Worm (Caenorhabditis elegans) whole organism, L2 larva: Measurements from ENCODE around the gene cky-1.

Experiments
- C34F6.9 ChIP-seq: fragments of 150-350 bp; optimal IDR thresholded peaks from 2 replicates; lab custom pipeline; 2014; ENCODE audit warnings: missing biosample characterization, missing genetic modification characterization
- F13H6.1 ChIP-seq: sonication (generic microtip); optimal IDR thresholded peaks from 2 replicates; lab custom pipeline; 2016; ENCODE audit warnings: missing genetic modification characterization, missing compliant biosample characterization
- R02D3.7 ChIP-seq: fragments of 150-350 bp; optimal IDR thresholded peaks from 2 replicates; lab custom pipeline; 2014; ENCODE audit warnings: missing biosample characterization, missing genetic modification characterization
- ZK546.5 ChIP-seq: sonication (generic microtip); optimal IDR thresholded peaks from 2 replicates; lab custom pipeline; 2017; ENCODE audit warnings: missing biosample characterization, missing genetic modification characterization
- alr-1 ChIP-seq: fragments of 150-350 bp; optimal IDR thresholded peaks from 2 replicates; lab custom pipeline; 2014; ENCODE audit warnings: missing biosample characterization, missing genetic modification characterization
- aly-2 ChIP-seq: fragments of 150-350 bp; optimal IDR thresholded peaks from 2 replicates; lab custom pipeline; 2014; ENCODE audit warnings: missing biosample characterization, missing genetic modification characterization
- blmp-1 ChIP-seq: sonication (generic microtip); optimal IDR thresholded peaks from 2 replicates; lab custom pipeline; 2017; ENCODE audit warnings: missing genetic modification characterization, mild to moderate bottlenecking, missing compliant biosample characterization, antibody characterized with exemption, moderate library complexity; ENCODE audit not compliant: insufficient read depth
- ceh-16 ChIP-seq: fragments of 150-350 bp; optimal IDR thresholded peaks from 2 replicates; lab custom pipeline; 2014; ENCODE audit warnings: missing biosample characterization, missing genetic modification characterization
- ceh-82 ChIP-seq: fragments of 150-350 bp; optimal IDR thresholded peaks from 2 replicates; lab custom pipeline; 2014; ENCODE audit warnings: missing biosample characterization, missing genetic modification characterization
- dmd-4 ChIP-seq: sonication (generic microtip); optimal IDR thresholded peaks from 2 replicates; lab custom pipeline; 2017; ENCODE audit warnings: missing biosample characterization, missing genetic modification characterization
- egl-27 ChIP-seq: sonication (generic microtip); optimal IDR thresholded peaks from 3 replicates; lab custom pipeline; 2017; ENCODE audit warnings: missing biosample characterization, missing genetic modification reagents, missing genetic modification characterization
- elt-1 ChIP-seq: fragments of 150-350 bp; optimal IDR thresholded peaks from 2 replicates; lab custom pipeline; 2014; ENCODE audit warnings: missing biosample characterization, missing genetic modification characterization
- elt-3 ChIP-seq: sonication (generic microtip); optimal IDR thresholded peaks from 2 replicates; lab custom pipeline; 2017; ENCODE audit warnings: missing biosample characterization, missing genetic modification characterization
- fos-1 ChIP-seq: fragments of 150-350 bp; optimal IDR thresholded peaks from 2 replicates; lab custom pipeline; 2014; ENCODE audit warnings: missing biosample characterization, missing genetic modification characterization
- gmeb-1 ChIP-seq: fragments of 150-350 bp; optimal IDR thresholded peaks from 2 replicates; lab custom pipeline; 2014; ENCODE audit warnings: missing biosample characterization, missing genetic modification characterization
- lin-39 ChIP-seq: fragments of 150-350 bp; optimal IDR thresholded peaks from 2 replicates; lab custom pipeline; 2014; ENCODE audit warnings: missing biosample characterization, missing genetic modification reagents, missing genetic modification characterization
- lsy-2 ChIP-seq, 2 experiments: fragments of 150-350 bp in 1 of 2; sonication (generic microtip) in 1 of 2; optimal IDR thresholded peaks; 2 replicates each; lab custom pipeline; 2014 to 2017; ENCODE audit warnings: missing biosample characterization in 2 of 2, missing genetic modification characterization in 2 of 2
- mab-5 ChIP-seq: fragments of 150-350 bp; optimal IDR thresholded peaks from 2 replicates; lab custom pipeline; 2014; ENCODE audit warnings: missing biosample characterization, missing genetic modification characterization
- mbf-1 ChIP-seq: sonication (generic microtip); optimal IDR thresholded peaks from 2 replicates; lab custom pipeline; 2017; ENCODE audit warnings: missing biosample characterization, missing genetic modification characterization
- nhr-10 ChIP-seq: sonication (generic microtip); optimal IDR thresholded peaks from 2 replicates; lab custom pipeline; 2017; ENCODE audit warnings: missing biosample characterization, missing genetic modification characterization
- nhr-11 ChIP-seq: fragments of 150-350 bp; optimal IDR thresholded peaks from 2 replicates; lab custom pipeline; 2014; ENCODE audit warnings: missing biosample characterization, missing genetic modification characterization
- nhr-12 ChIP-seq: fragments of 150-350 bp; optimal IDR thresholded peaks from 2 replicates; lab custom pipeline; 2014; ENCODE audit warnings: missing biosample characterization, missing genetic modification characterization
- nhr-129 ChIP-seq: fragments of 150-350 bp; optimal IDR thresholded peaks from 2 replicates; lab custom pipeline; 2014; ENCODE audit warnings: missing biosample characterization, missing genetic modification characterization
- nhr-23 ChIP-seq: fragments of 150-350 bp; optimal IDR thresholded peaks from 2 replicates; lab custom pipeline; 2014; ENCODE audit warnings: missing biosample characterization, missing genetic modification reagents, missing genetic modification characterization
- nhr-237 ChIP-seq: fragments of 150-350 bp; optimal IDR thresholded peaks from 2 replicates; lab custom pipeline; 2014; ENCODE audit warnings: missing biosample characterization, missing genetic modification characterization
- nhr-25 ChIP-seq: fragments of 150-350 bp; sonication (generic microtip); optimal IDR thresholded peaks from 3 replicates; lab custom pipeline; 2014; ENCODE audit warnings: missing biosample characterization, missing genetic modification characterization
- nhr-77 ChIP-seq: fragments of 150-350 bp; optimal IDR thresholded peaks from 2 replicates; lab custom pipeline; 2014; ENCODE audit warnings: missing biosample characterization, missing genetic modification characterization
- peb-1 ChIP-seq: fragments of 150-350 bp; optimal IDR thresholded peaks from 2 replicates; lab custom pipeline; 2014; ENCODE audit warnings: missing biosample characterization, missing genetic modification characterization
- sma-3 ChIP-seq: sonication (generic microtip); optimal IDR thresholded peaks from 2 replicates; lab custom pipeline; 2016; ENCODE audit warnings: missing genetic modification reagents, missing genetic modification characterization, missing compliant biosample characterization
- sma-9 ChIP-seq, 2 experiments: fragments of 150-350 bp in 1 of 2; sonication (generic microtip) in 1 of 2; optimal IDR thresholded peaks; 2 replicates each; lab custom pipeline; 2014 to 2016; ENCODE audit warnings: missing genetic modification characterization in 2 of 2, mild to moderate bottlenecking in 1 of 2, missing biosample characterization in 1 of 2, missing compliant biosample characterization in 1 of 2, missing genetic modification reagents in 1 of 2, moderate library complexity in 1 of 2
- snpc-4 ChIP-seq: fragments of 150-350 bp; optimal IDR thresholded peaks from 2 replicates; lab custom pipeline; 2014; ENCODE audit warnings: missing biosample characterization, missing genetic modification characterization
- unc-39 ChIP-seq: fragments of 150-350 bp; optimal IDR thresholded peaks from 2 replicates; lab custom pipeline; 2014; ENCODE audit warnings: missing biosample characterization, missing genetic modification characterization
- unc-55 ChIP-seq: fragments of 150-350 bp; sonication (generic microtip); optimal IDR thresholded peaks from 3 replicates; lab custom pipeline; 2014; ENCODE audit warnings: missing biosample characterization, missing genetic modification reagents, missing genetic modification characterization
- unc-62 ChIP-seq: fragments of 150-350 bp; optimal IDR thresholded peaks from 2 replicates; lab custom pipeline; 2014; ENCODE audit warnings: missing biosample characterization, missing genetic modification reagents, missing genetic modification characterization
- zag-1 ChIP-seq: fragments of 150-350 bp; optimal IDR thresholded peaks from 2 replicates; lab custom pipeline; 2014; ENCODE audit warnings: missing biosample characterization, missing genetic modification characterization
- ztf-1 ChIP-seq: fragments of 200-800 bp; sonication (Bioruptor generic); conservative IDR thresholded peaks from 2 replicates; pipeline ENCODE4 v1.3.6; 2022; ENCODE audit warnings: missing genetic modification characterization, missing compliant biosample characterization
- ztf-11 ChIP-seq: sonication (generic microtip); optimal IDR thresholded peaks from 2 replicates; lab custom pipeline; 2017; ENCODE audit warnings: missing biosample characterization, missing genetic modification characterization

Gene cky-1

ce11 chrV:12784861-12785260, 48.4 kb downstream of the cky-1 start, which contains the start of gene sre-20:
sre-20 (minus strand) TSS chrV:12784961.
- TF ChIP-seq unc-55 (no peak), ceh-16 (no peak), blmp-1 (tag; lab: Kevin White, UChicago) (no peak), ceh-82 (tag; lab: Kevin White, UChicago) (no peak), C34F6.9 (tag; lab: Kevin White, UChicago) (no peak), nhr-10 (tag; lab: Kevin White, UChicago) (no peak), dmd-4 (no peak), alr-1 (no peak), sma-3 (GFP tag; lab: Kevin White, UChicago) (no peak), nhr-12 (no peak), nhr-23 (no peak), R02D3.7 (tag; lab: Kevin White, UChicago) (no peak), aly-2 (tag; lab: Kevin White, UChicago) (no peak), lsy-2 (tag; optimal IDR thresholded peaks at IDR 0.05; lab: Kevin White, UChicago) (no peak), nhr-237 (tag; lab: Kevin White, UChicago) (no peak), mbf-1 (tag; lab: Kevin White, UChicago) (no peak)

- TF ChIP-seq nhr-129 (tag; lab: Kevin White, UChicago), result no peak
- no peak for TF ChIP-seq ceh-82 (tag; lab: Kevin White, UChicago)
- TF ChIP-seq blmp-1 (tag; lab: Kevin White, UChicago), result no peak
- TF ChIP-seq nhr-25 (tag; lab: Kevin White, UChicago), result no peak
- TF ChIP-seq lsy-2 (tag; optimal IDR thresholded peaks at IDR 0.05; lab: Kevin White, UChicago), result no peak
- TF ChIP-seq elt-3, result no peak
- no peak for TF ChIP-seq mbf-1 (tag; lab: Kevin White, UChicago)
- no peak for TF ChIP-seq sma-3 (GFP tag; lab: Kevin White, UChicago)
- TF ChIP-seq unc-62 (GFP tag; lab: Kevin White, UChicago), result no peak
- TF ChIP-seq nhr-77 (tag; lab: Kevin White, UChicago), result no peak
- no peak for TF ChIP-seq ztf-11 (tag; lab: Kevin White, UChicago)
- TF ChIP-seq alr-1, result no peak
- no peak for TF ChIP-seq elt-1 (tag; lab: Kevin White, UChicago)
- TF ChIP-seq C34F6.9 (tag; lab: Kevin White, UChicago), result no peak
- no peak for TF ChIP-seq zag-1 (tag; lab: Kevin White, UChicago)
- no peak for TF ChIP-seq ZK546.5 (tag; lab: Kevin White, UChicago)
- no peak for TF ChIP-seq nhr-12
- TF ChIP-seq, all 48 proteins: peak for 0
Observed at ce11 chrV:12786340-12786739, 49.8 kb downstream of the cky-1 start.

- TF ChIP-seq unc-39 (tag; lab: Kevin White, UChicago) (no peak), aly-2 (tag; lab: Kevin White, UChicago) (no peak), F13H6.1 (tag; lab: Kevin White, UChicago) (no peak), zag-1 (tag; lab: Kevin White, UChicago) (no peak), nhr-25 (tag; lab: Kevin White, UChicago) (no peak), C34F6.9 (tag; lab: Kevin White, UChicago) (no peak), mab-5 (tag; lab: Kevin White, UChicago) (no peak), snpc-4 (no peak), dmd-4 (no peak), mbf-1 (tag; lab: Kevin White, UChicago) (no peak), peb-1 (tag; lab: Kevin White, UChicago) (no peak), nhr-129 (tag; lab: Kevin White, UChicago) (no peak), unc-55 (no peak), gmeb-1 (tag; lab: Kevin White, UChicago) (no peak), elt-1 (tag; lab: Kevin White, UChicago) (no peak), fos-1 (tag; lab: Kevin White, UChicago) (no peak), elt-3 (no peak), nhr-11 (no peak), nhr-77 (tag; lab: Kevin White, UChicago) (no peak)
Observed at ce11 chrV:12787026-12787425, 50.5 kb downstream of the cky-1 start, which contains the start of gene fkb-4. fkb-4 (minus strand) TSS chrV:12787126.

ce11 chrV:12788451-12788850, 51.9 kb downstream of the cky-1 start, which contains the start of gene srbc-44:
srbc-44 (minus strand) TSS chrV:12788551.
- TF ChIP-seq lin-39 (tag; lab: Kevin White, UChicago) (no peak), egl-27 (tag; lab: Kevin White, UChicago) (no peak), ztf-1 (GFP tag; lab: Robert Waterston, UW) (no peak), dmd-4 (no peak), nhr-77 (tag; lab: Kevin White, UChicago) (no peak), unc-55 (no peak), ztf-11 (tag; lab: Kevin White, UChicago) (no peak), sma-9 (GFP tag; optimal IDR thresholded peaks at IDR 0.05; lab: Kevin White, UChicago) (no peak), sma-9 (tag; optimal IDR thresholded peaks at IDR 0.05; lab: Kevin White, UChicago) (no peak), R02D3.7 (tag; lab: Kevin White, UChicago) (no peak), gmeb-1 (tag; lab: Kevin White, UChicago) (no peak), ceh-82 (tag; lab: Kevin White, UChicago) (no peak), zag-1 (tag; lab: Kevin White, UChicago) (no peak), mbf-1 (tag; lab: Kevin White, UChicago) (no peak)
